Worm (Caenorhabditis elegans) whole organism, young adult: ENCODE measurements around the gene fntb-1.

Experiments used
- T07F8.4 ChIP-seq: sonication (generic microtip); optimal IDR thresholded peaks from 2 replicates; lab custom pipeline; 2016; ENCODE audit warnings: mild to moderate bottlenecking, missing genetic modification characterization, moderate library complexity, missing compliant biosample characterization
- ZK185.1 ChIP-seq: sonication (generic microtip); optimal IDR thresholded peaks from 2 replicates; lab custom pipeline; 2016; ENCODE audit warnings: mild to moderate bottlenecking, missing genetic modification characterization, missing compliant biosample characterization; ENCODE audit not compliant: poor library complexity, severe bottlenecking
- bed-1 ChIP-seq: fragments of 200-800 bp; sonication (Bioruptor generic); IDR thresholded peaks from 2 replicates; pipeline ENCODE4 v1.3.6; 2022; ENCODE audit warnings: missing genetic modification reagents, missing genetic modification characterization, missing compliant biosample characterization
- dpl-1 ChIP-seq: fragments of 150-350 bp; optimal IDR thresholded peaks from 2 replicates; lab custom pipeline; 2014; ENCODE audit warnings: missing biosample characterization, missing genetic modification reagents, missing genetic modification characterization
- efl-1 ChIP-seq: fragments of 150-350 bp; optimal IDR thresholded peaks from 2 replicates; lab custom pipeline; 2014; ENCODE audit warnings: missing biosample characterization, missing genetic modification reagents, missing genetic modification characterization
- ekl-4 ChIP-seq: fragments of 200-800 bp; sonication (Bioruptor generic); IDR thresholded peaks from 2 replicates; pipeline ENCODE4 v1.3.6; 2022; ENCODE audit warnings: missing genetic modification reagents, missing genetic modification characterization, missing compliant biosample characterization
- hlh-12 ChIP-seq: sonication (generic microtip); optimal IDR thresholded peaks from 2 replicates; lab custom pipeline; 2016; ENCODE audit warnings: missing genetic modification characterization, missing compliant biosample characterization
- lag-1 ChIP-seq: fragments of 200-800 bp; sonication (Bioruptor generic); IDR thresholded peaks from 2 replicates; pipeline ENCODE4 v1.3.6; 2022; ENCODE audit warnings: missing genetic modification reagents, missing genetic modification characterization, missing compliant biosample characterization
- lir-1 ChIP-seq: fragments of 200-800 bp; sonication (Bioruptor generic); conservative IDR thresholded peaks from 2 replicates; pipeline ENCODE4 v1.3.6; 2022; ENCODE audit warnings: missing genetic modification reagents, missing genetic modification characterization, missing compliant biosample characterization
- nfya-1 ChIP-seq: sonication (generic microtip); optimal IDR thresholded peaks from 2 replicates; lab custom pipeline; 2017; ENCODE audit warnings: antibody characterized with exemption, missing compliant biosample characterization, missing genetic modification characterization, borderline replicate concordance; ENCODE audit not compliant: insufficient read depth
- pha-4 ChIP-seq: fragments of 150-350 bp; sonication (generic microtip); optimal IDR thresholded peaks from 2 replicates; lab custom pipeline; 2014; ENCODE audit warnings: missing biosample characterization, missing genetic modification reagents, missing genetic modification characterization
- ztf-18 ChIP-seq: sonication (generic microtip); optimal IDR thresholded peaks from 2 replicates; lab custom pipeline; 2016; ENCODE audit warnings: missing genotype, mild to moderate bottlenecking, missing genetic modification characterization, missing compliant biosample characterization
- ztf-3 ChIP-seq: fragments of 200-800 bp; sonication (Bioruptor generic); optimal IDR thresholded peaks from 2 replicates; lab custom pipeline; 2018; ENCODE audit warnings: mild to moderate bottlenecking, missing genetic modification characterization, missing compliant biosample characterization

- TF ChIP-seq ztf-18 (tag; lab: Kevin White, UChicago) (no peak), nfya-1 (tag; lab: Kevin White, UChicago) (no peak), T07F8.4 (tag; lab: Kevin White, UChicago) (no peak), efl-1 (GFP tag; lab: Kevin White, UChicago) (no peak), ztf-3 (GFP tag; lab: Kevin White, UChicago) (no peak), ekl-4 (GFP tag; lab: Robert Waterston, UW) (no peak), pha-4 (tag; lab: Kevin White, UChicago) (no peak), dpl-1 (GFP tag; lab: Kevin White, UChicago) (no peak), lag-1 (GFP tag; lab: Robert Waterston, UW) (no peak), bed-1 (GFP tag; lab: Robert Waterston, UW) (no peak), ZK185.1 (tag; lab: Kevin White, UChicago) (no peak), lir-1 (GFP tag; lab: Robert Waterston, UW) (no peak), hlh-12 (tag; lab: Kevin White, UChicago) (no peak)
Observed at ce11 chrV:14439236-14439635, 8.2 kb upstream of the fntb-1 start.
